Worm (Caenorhabditis elegans): Measurements from ENCODE around the gene ttr-27.

ttr-27 gene

DNA sequence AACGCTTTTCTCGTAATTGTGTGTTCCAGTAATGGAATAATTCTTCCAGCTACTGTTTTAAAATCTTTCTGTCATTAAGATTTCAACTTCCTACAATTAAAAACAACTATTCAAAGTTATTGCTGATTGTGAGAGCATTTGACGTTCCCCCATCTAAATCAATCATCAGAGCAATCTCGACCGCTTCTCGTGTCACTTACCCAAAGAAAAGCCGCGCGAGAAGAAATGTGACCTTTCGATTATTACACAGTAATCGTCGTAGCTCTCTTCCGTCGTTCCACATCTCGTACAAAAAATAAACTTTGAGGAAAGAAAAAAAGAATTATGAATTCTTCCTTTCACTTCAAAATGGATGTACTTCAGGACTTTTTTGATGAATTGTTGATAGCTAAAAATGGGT, 3.5 kb upstream of the ttr-27 start:
- no peak for TF ChIP-seq snpc-4 (tag; optimal IDR thresholded peaks at IDR 0.05)
- TF ChIP-seq ztf-11 (tag; optimal IDR thresholded peaks at IDR 0.05), result no peak
- TF ChIP-seq pha-4 (tag; optimal IDR thresholded peaks at IDR 0.05), result no peak
- no peak for TF ChIP-seq ztf-4 (tag; optimal IDR thresholded peaks at IDR 0.05)
- TF ChIP-seq hmg-11 (tag; optimal IDR thresholded peaks at IDR 0.05), result no peak
- TF ChIP-seq mml-1 (tag; optimal IDR thresholded peaks at IDR 0.05), result no peak

DNA sequence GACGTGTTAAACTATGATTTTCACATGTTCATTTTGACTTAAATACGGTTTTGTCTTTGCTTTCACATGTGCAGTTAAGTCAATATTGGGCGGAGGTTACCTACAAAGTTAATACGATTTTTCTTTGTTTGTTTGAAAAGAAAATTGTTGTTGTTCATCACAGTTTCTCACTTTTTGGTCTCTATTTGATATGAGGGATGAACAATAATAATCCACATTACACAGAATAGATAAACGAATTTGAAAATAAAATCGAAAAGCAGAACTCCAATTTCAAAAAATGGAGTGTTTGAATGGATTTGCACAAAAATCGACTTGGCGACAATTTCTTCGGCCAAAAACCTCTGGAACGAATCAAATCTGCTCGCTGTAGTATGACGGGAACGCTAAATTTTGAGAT, 2.8 kb upstream of the ttr-27 start, which contains the start of gene ttr-29:
Gene ttr-29, minus strand, starts transcription at position 101 of the 400 bp plus-strand sequence.
- TF ChIP-seq pqm-1 (tag; optimal IDR thresholded peaks at IDR 0.05) (no peak), pha-4 (tag; optimal IDR thresholded peaks at IDR 0.05) (peak; percentile 90)

DNA sequence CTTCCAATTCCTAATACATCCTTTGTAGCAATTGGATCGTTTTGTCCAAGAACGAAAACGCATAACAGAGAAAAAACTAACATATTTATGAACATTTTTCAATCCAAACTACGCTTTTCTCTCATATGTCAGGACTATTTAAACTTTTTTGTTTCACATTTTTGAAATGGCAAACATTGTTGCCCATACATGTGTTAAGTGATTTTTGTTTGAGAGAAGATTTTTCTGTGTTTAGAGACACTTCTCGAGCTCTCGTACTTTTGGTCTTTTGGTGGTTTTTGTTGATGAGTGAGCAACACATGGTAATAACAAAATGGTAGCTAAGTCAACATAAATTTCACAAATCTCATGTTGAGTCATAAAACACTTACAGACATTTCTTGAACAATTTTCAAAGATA, 1.2 kb upstream of the ttr-27 start, which contains the start of gene ttr-28:
Gene ttr-28, minus strand, starts transcription at position 101 of the 400 bp plus-strand sequence.
- TF ChIP-seq pha-4 (tag; optimal IDR thresholded peaks at IDR 0.05), result peak; percentile 17
- TF ChIP-seq elt-2 (tag; optimal IDR thresholded peaks at IDR 0.05), result no peak

DNA sequence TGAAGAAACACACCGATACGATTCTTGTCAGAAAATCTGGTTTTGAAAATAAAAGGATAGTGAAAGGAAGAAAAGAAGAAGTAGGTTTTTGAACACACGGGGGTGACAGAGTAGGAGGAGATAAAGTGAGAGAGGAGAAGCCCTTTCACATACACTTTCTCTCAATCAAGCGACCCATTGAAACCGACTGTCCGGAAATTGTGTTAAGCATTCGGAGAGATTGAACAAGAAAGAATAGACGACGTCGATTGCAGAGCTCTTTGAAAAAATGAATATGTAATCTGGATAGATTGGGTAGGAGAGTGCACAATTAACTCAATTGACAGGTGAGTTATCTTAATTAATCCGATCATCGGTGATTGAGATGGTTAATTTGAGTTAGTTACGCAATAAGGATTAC, 2.6 kb downstream of the ttr-27 start:
- TF ChIP-seq fkh-10 (GFP tag; optimal IDR thresholded peaks at IDR 0.05), result peak; percentile 21
- no peak for TF ChIP-seq ztf-11 (tag; optimal IDR thresholded peaks at IDR 0.05)
- no peak for TF ChIP-seq skn-1 (tag; optimal IDR thresholded peaks at IDR 0.05)

DNA sequence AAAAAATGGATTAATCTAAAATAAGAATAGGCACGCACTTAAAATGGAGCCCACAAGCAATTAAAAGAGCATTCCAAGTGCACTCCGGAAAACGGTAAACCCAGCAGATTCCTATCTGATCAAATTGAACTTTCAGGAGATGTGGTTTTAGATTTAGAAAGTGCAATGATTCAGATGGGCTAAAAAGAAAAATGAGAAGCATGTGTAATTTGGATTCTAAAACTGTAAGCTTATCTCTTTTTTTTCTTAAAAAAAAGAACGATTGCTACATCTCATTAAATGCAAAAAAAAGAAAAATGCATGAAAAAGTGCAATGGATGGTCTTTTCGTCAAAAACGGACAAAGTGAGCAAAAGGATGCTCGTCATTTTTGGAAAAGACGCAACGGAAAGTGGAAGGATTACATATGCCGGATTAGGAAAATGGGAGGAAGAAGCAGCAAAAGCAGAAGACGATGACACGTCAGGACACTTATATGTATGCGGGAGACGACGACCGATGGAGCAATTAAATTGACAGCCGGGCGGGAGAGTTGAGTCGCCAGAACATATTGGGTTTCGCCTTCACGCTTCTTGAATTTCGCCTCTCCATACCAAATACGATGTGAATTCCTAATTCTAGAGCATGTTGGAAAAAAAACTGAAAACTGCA, 5.2 kb downstream of the ttr-27 start:
- TF ChIP-seq lin-39 (tag; optimal IDR thresholded peaks at IDR 0.05), result peak; percentile 65
- no peak for TF ChIP-seq nhr-25 (tag; optimal IDR thresholded peaks at IDR 0.05)

DNA sequence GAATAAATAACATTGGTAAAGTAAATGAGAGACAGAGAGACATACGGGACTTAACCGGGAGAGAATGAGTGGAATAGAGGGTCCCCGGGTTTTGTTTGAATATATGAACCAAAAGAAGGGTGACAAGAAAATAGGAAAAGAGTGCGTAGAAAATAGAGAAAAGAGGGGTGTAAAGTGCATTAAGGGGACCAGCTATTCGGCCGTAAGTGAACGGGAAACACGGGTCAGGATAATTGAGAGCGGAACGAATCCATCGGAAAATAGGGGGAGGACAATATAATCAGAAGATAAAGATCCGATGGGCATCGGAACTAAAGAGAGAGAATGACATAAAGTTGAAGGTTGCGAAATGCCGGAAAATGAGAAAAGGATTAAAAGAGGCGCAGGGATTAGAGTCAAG, 6.6 kb downstream of the ttr-27 start:
- TF ChIP-seq nhr-237 (tag; optimal IDR thresholded peaks at IDR 0.05) (no peak), egl-5 (tag; optimal IDR thresholded peaks at IDR 0.05) (no peak), fkh-10 (GFP tag; optimal IDR thresholded peaks at IDR 0.05) (no peak), nhr-11 (tag; optimal IDR thresholded peaks at IDR 0.05) (no peak), aly-2 (tag; optimal IDR thresholded peaks at IDR 0.05) (no peak), nhr-77 (tag; optimal IDR thresholded peaks at IDR 0.05) (no peak), ceh-82 (tag; optimal IDR thresholded peaks at IDR 0.05) (no peak), ztf-11 (tag; optimal IDR thresholded peaks at IDR 0.05) (no peak), hmg-11 (tag; optimal IDR thresholded peaks at IDR 0.05) (no peak), jun-1 (tag; optimal IDR thresholded peaks at IDR 0.05) (no peak)

DNA sequence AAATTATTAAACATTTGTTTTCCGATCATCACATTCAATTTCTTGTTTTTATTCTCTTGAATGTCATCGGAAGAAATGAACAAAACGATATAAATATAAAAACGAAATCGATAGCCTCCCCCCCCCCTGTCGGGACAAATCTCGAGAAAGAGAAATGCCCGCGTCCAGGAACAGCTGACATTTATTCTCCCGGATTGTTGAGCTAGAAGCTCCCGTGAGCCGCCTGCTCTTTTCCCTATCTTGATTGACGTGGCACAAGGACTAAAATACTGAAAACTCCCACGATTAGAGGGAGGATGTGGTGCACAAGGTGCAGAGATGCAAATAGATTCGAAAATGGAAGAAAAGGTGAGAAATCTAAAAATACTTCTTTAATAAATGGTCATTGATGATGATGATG, 7.0 kb downstream of the ttr-27 start:
- TF ChIP-seq egl-27 (tag; optimal IDR thresholded peaks at IDR 0.05), result no peak
- no peak for TF ChIP-seq nhr-23 (tag; optimal IDR thresholded peaks at IDR 0.05)
- TF ChIP-seq ztf-11 (tag; optimal IDR thresholded peaks at IDR 0.05), result no peak
- TF ChIP-seq nhr-12 (tag; optimal IDR thresholded peaks at IDR 0.05), result no peak
- no peak for TF ChIP-seq ceh-28 (tag; optimal IDR thresholded peaks at IDR 0.05)

DNA sequence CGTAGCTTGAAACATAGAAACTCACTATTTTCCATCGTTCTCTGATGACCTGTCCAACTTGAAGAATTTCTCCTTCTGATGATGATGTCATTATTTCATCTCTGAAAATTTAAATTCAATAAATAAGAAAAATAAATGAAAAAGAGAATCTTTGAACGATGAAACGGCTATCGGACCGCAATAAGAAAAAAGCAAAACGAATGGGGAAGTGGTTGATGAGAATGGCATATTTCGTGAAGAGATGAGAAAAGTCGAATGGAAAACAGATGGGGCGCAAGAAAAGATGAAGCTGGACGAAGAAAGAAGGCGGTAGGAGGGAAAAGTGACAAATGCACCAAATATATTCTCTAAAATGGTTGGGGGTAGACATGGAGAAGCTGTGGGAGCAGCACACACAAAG, 8.1 kb downstream of the ttr-27 start, which contains the start of gene ttbk-7:
Gene ttbk-7, minus strand, starts transcription at position 101 of the 400 bp plus-strand sequence.
- no peak for TF ChIP-seq aly-2 (tag; optimal IDR thresholded peaks at IDR 0.05)
- peak; percentile 38 for TF ChIP-seq lin-39 (tag; optimal IDR thresholded peaks at IDR 0.05)

DNA sequence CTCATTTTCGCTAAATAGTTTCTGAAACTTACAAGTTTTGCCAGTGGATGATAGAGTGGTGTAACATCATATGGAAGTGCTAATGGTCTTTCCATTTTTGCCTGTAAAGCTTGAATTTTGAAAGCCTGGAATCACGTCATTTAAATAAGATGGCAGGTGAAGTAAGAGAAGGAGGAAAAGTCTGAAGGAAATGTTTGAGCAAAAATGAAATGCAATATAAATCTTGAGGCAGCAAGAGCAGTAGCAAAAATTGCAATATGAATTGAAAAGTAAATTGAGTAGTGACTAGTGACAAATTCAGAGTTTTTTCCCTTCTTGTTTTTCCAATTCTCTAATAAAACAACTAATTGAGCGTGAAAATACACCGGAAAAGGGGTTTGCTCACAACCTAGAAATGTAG, 18.0 kb downstream of the ttr-27 start, which contains the start of gene glb-24:
Gene glb-24, minus strand, starts transcription at position 101 of the 400 bp plus-strand sequence.
- no peak for TF ChIP-seq daf-12 (tag; optimal IDR thresholded peaks at IDR 0.05)
- TF ChIP-seq mml-1 (tag; optimal IDR thresholded peaks at IDR 0.05), result no peak
- no peak for TF ChIP-seq lsy-12 (tag; optimal IDR thresholded peaks at IDR 0.05)
- TF ChIP-seq nhr-12 (tag; optimal IDR thresholded peaks at IDR 0.05), result no peak
- TF ChIP-seq unc-39 (tag; optimal IDR thresholded peaks at IDR 0.05), result no peak
- no peak for TF ChIP-seq nhr-76 (tag; optimal IDR thresholded peaks at IDR 0.05)
- TF ChIP-seq nhr-28 (tag; optimal IDR thresholded peaks at IDR 0.05), result no peak
- no peak for TF ChIP-seq ZK546.5 (tag; optimal IDR thresholded peaks at IDR 0.05)
- no peak for TF ChIP-seq skn-1 (tag; optimal IDR thresholded peaks at IDR 0.05)
- TF ChIP-seq nfya-1 (tag; optimal IDR thresholded peaks at IDR 0.05; ENCODE audit: insufficient read depth), result no peak
- TF ChIP-seq fkh-2 (tag; optimal IDR thresholded peaks at IDR 0.05), result no peak
- no peak for TF ChIP-seq sea-2 (GFP tag; optimal IDR thresholded peaks at IDR 0.05)
- no peak for TF ChIP-seq elt-1 (tag; optimal IDR thresholded peaks at IDR 0.05)
- TF ChIP-seq fkh-10 (GFP tag; optimal IDR thresholded peaks at IDR 0.05), result no peak
- no peak for TF ChIP-seq ztf-11 (tag; optimal IDR thresholded peaks at IDR 0.05)
- no peak for TF ChIP-seq pqm-1 (tag; optimal IDR thresholded peaks at IDR 0.05)

Measured in whole organism, L3 larva.